Worm (Caenorhabditis elegans): Measurements from ENCODE around the gene mdt-19.

- TF ChIP-seq mec-3 (tag; optimal IDR thresholded peaks at IDR 0.05; ENCODE audit: borderline replicate concordance) (no peak), pat-9 (tag; optimal IDR thresholded peaks at IDR 0.05) (no peak), ztf-16 (tag; optimal IDR thresholded peaks at IDR 0.05) (no peak), hlh-6 (tag; optimal IDR thresholded peaks at IDR 0.05) (no peak), dmd-4 (tag; optimal IDR thresholded peaks at IDR 0.05; ENCODE audit: borderline replicate concordance) (no peak), ceh-48 (tag; optimal IDR thresholded peaks at IDR 0.05) (no peak), ceh-22 (tag; optimal IDR thresholded peaks at IDR 0.05) (no peak), elt-2 (tag; optimal IDR thresholded peaks at IDR 0.05) (no peak), ceh-9 (tag; optimal IDR thresholded peaks at IDR 0.05) (no peak), F13H6.1 (tag; optimal IDR thresholded peaks at IDR 0.05) (no peak), ets-4 (tag; optimal IDR thresholded peaks at IDR 0.05) (no peak), K02D7.2 (tag; optimal IDR thresholded peaks at IDR 0.05) (no peak), madf-2 (tag; optimal IDR thresholded peaks at IDR 0.05) (no peak), tbx-2 (tag; optimal IDR thresholded peaks at IDR 0.05) (no peak)
Observed at ce11 chrIII:2563033-2563656, 34.7 kb upstream of the mdt-19 start.

Measured in whole organism, late embryonic.